Worm (Caenorhabditis elegans): ENCODE data around the gene cutl-12.

cutl-12 gene

DNA sequence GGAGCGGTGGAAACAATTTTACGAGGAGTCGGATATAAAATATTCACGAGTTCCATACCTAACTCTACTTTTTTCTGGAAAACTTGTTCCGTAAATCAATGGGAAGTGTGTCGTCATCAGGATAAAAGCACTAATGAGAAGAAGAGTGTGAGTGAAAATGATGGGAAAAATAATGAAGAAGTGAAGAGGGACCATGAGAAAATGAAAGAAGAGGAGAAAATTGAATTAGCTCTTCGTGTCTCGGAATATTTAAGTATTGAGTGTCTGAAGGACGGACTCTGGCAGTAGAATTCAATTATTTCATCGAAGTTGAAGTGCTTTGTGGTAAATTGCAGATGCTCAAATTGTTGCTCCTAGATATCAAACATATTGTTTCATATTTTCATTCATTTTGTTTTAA lies 45.1 kb downstream of the cutl-12 start:
- TF ChIP-seq tbx-11 (GFP tag; IDR thresholded peaks at IDR 0.05) (no peak), ceh-36 (tag; optimal IDR thresholded peaks at IDR 0.05) (no peak), aly-1 (tag; optimal IDR thresholded peaks at IDR 0.05) (no peak), F13C5.2 (tag; optimal IDR thresholded peaks at IDR 0.05) (no peak), hnd-1 (tag; optimal IDR thresholded peaks at IDR 0.05) (no peak), tbx-37 (GFP tag; conservative IDR thresholded peaks at IDR 0.05) (no peak), B0310.2 (tag; optimal IDR thresholded peaks at IDR 0.05) (no peak), sea-1 (GFP tag; conservative IDR thresholded peaks at IDR 0.05) (no peak), hmg-4 (GFP tag; optimal IDR thresholded peaks at IDR 0.05) (no peak), tra-4 (tag; optimal IDR thresholded peaks at IDR 0.05) (no peak)

DNA sequence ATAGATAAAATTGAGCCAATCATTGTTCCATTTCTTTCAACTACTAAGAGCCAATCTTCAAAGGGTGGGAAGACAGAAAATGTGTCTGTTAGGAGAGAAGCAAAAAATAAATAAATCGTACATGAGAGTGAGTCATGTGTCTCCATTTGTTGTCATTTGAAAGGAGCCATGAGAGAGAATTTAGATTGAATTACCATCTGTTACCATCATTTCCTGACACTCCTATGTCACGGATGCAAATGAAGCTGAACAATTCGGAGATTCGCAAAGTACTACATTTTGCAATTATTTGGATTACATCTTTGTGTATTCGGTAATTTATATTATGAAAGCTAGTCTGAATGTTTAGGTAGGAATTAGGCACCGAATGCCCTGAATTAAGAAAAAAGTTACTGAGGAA lies 45.8 kb downstream of the cutl-12 start:
- no peak for TF ChIP-seq ama-1 (optimal IDR thresholded peaks at IDR 0.05)
- TF ChIP-seq hmg-4 (GFP tag; optimal IDR thresholded peaks at IDR 0.05), result no peak
- TF ChIP-seq F13C5.2 (tag; optimal IDR thresholded peaks at IDR 0.05), result no peak
- no peak for TF ChIP-seq ceh-36 (tag; optimal IDR thresholded peaks at IDR 0.05)
- no peak for TF ChIP-seq tra-4 (tag; optimal IDR thresholded peaks at IDR 0.05)
- TF ChIP-seq ceh-13 (GFP tag; optimal IDR thresholded peaks at IDR 0.05), result no peak
- no peak for TF ChIP-seq aly-1 (tag; optimal IDR thresholded peaks at IDR 0.05)
- TF ChIP-seq B0310.2 (tag; optimal IDR thresholded peaks at IDR 0.05), result no peak
- TF ChIP-seq sea-1 (GFP tag; conservative IDR thresholded peaks at IDR 0.05), result no peak
- TF ChIP-seq tbx-37 (GFP tag; conservative IDR thresholded peaks at IDR 0.05), result no peak
- no peak for TF ChIP-seq pes-1 (GFP tag; IDR thresholded peaks at IDR 0.05)
- no peak for TF ChIP-seq hmbx-1 (tag; optimal IDR thresholded peaks at IDR 0.05)
- no peak for TF ChIP-seq scrt-1 (GFP tag; IDR thresholded peaks at IDR 0.05)

DNA sequence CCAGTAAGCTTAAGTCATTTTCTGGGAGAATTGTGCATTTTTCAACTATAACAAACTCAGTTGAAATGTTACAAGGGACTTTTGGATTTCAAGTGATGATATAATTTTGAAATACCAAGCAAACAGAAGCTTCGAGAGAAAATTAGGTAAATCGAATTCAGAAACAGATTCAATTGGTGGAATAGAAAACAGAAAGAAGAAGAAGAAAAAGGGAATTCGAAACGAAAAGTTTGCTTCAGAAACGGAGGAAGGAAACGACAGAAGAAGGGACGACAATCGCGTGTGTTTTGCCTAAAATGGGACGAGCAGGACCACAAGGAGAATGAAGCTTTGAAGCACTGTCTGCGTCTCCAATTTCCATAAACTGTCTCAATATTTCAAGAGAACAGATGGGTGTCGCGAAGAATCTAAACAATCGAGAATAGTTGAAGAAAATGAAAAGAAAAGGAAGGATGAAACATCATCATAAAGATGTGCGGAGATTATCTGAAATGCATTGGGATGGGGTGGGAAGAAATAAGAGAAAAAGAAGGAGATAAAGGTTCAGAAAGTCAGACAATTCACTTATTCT lies 46.5 kb downstream of the cutl-12 start:
- no peak for TF ChIP-seq scrt-1 (GFP tag; IDR thresholded peaks at IDR 0.05)
- no peak for TF ChIP-seq B0310.2 (tag; optimal IDR thresholded peaks at IDR 0.05)
- TF ChIP-seq sea-1 (GFP tag; conservative IDR thresholded peaks at IDR 0.05), result no peak
- TF ChIP-seq F13C5.2 (tag; optimal IDR thresholded peaks at IDR 0.05), result no peak
- TF ChIP-seq aly-1 (tag; optimal IDR thresholded peaks at IDR 0.05), result no peak
- TF ChIP-seq flt-1 (GFP tag; IDR thresholded peaks at IDR 0.05), result no peak
- no peak for TF ChIP-seq ceh-36 (tag; optimal IDR thresholded peaks at IDR 0.05)
- no peak for TF ChIP-seq tbx-37 (GFP tag; conservative IDR thresholded peaks at IDR 0.05)
- no peak for TF ChIP-seq hmg-4 (GFP tag; optimal IDR thresholded peaks at IDR 0.05)
- no peak for TF ChIP-seq hnd-1 (tag; optimal IDR thresholded peaks at IDR 0.05)

DNA sequence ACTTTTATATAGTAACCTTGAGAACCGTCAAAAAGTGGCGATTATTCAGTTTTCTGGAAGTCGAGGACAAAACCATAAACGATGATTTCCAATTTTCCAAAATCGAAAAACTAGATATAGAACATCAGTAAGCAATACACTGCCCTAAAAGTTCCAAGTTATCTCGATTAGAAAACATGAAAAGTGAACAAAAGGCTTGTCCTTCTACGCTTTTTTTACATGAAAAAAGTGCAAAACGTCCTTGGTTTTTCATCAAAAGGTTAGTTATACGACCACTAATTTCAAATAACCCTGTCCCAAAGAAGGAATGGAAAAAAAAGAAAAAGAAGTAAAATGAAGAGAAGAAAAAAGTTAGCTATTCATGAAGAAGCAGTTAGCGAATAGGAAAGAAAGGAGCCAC lies 48.4 kb downstream of the cutl-12 start:
- TF ChIP-seq sea-1 (GFP tag; conservative IDR thresholded peaks at IDR 0.05) (no peak), hmg-4 (GFP tag; optimal IDR thresholded peaks at IDR 0.05) (no peak), hmbx-1 (tag; optimal IDR thresholded peaks at IDR 0.05) (no peak), tbx-11 (GFP tag; IDR thresholded peaks at IDR 0.05) (no peak), flt-1 (GFP tag; IDR thresholded peaks at IDR 0.05) (no peak), hnd-1 (tag; optimal IDR thresholded peaks at IDR 0.05) (no peak), B0310.2 (tag; optimal IDR thresholded peaks at IDR 0.05) (no peak), ceh-36 (tag; optimal IDR thresholded peaks at IDR 0.05) (no peak), aly-1 (tag; optimal IDR thresholded peaks at IDR 0.05) (no peak), tbx-37 (GFP tag; conservative IDR thresholded peaks at IDR 0.05) (no peak), tra-4 (tag; optimal IDR thresholded peaks at IDR 0.05) (no peak), ets-7 (tag; optimal IDR thresholded peaks at IDR 0.05) (no peak), pes-1 (GFP tag; IDR thresholded peaks at IDR 0.05) (no peak), ama-1 (optimal IDR thresholded peaks at IDR 0.05) (no peak), scrt-1 (GFP tag; IDR thresholded peaks at IDR 0.05) (no peak), ceh-13 (GFP tag; optimal IDR thresholded peaks at IDR 0.05) (no peak), F13C5.2 (tag; optimal IDR thresholded peaks at IDR 0.05) (no peak)

DNA sequence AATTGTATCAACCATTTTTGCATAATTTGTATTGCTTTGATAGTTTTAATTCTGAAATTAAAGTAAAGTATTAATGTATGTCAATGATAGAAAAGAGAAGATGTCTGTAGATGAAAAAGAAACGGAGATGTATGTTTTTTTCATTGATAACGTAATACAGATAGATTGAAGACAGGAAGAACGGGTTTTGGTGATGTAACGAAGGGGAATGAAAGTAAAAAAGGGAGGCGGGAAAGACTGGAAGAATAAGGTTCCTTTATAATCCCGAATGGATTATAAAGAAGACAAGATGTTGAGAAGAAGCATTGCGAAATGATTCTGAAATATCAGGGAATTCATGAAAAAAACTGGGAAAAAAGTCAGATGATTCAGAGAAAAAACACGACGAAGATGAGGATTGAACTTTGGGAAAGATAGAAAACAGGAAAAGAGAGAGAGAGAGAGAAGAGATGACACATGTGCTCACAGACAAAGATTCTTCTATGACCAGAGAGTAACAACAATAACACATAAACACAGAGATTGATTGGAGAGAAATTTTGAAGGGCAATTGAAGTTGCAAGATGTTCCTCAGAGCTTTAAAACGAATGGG lies 49.2 kb downstream of the cutl-12 start, which contains the start of gene F54C9.11:
F54C9.11 (minus strand) TSS at position 51 of the 592 bp plus-strand sequence.
- TF ChIP-seq ets-7 (tag; optimal IDR thresholded peaks at IDR 0.05) (no peak), tra-4 (tag; optimal IDR thresholded peaks at IDR 0.05) (no peak), aly-1 (tag; optimal IDR thresholded peaks at IDR 0.05) (no peak), F13C5.2 (tag; optimal IDR thresholded peaks at IDR 0.05) (no peak), scrt-1 (GFP tag; IDR thresholded peaks at IDR 0.05) (no peak), hmbx-1 (tag; optimal IDR thresholded peaks at IDR 0.05) (no peak), hmg-4 (GFP tag; optimal IDR thresholded peaks at IDR 0.05) (no peak), tbx-37 (GFP tag; conservative IDR thresholded peaks at IDR 0.05) (no peak), sea-1 (GFP tag; conservative IDR thresholded peaks at IDR 0.05) (no peak), flt-1 (GFP tag; IDR thresholded peaks at IDR 0.05) (no peak), tbx-11 (GFP tag; IDR thresholded peaks at IDR 0.05) (no peak), pes-1 (GFP tag; IDR thresholded peaks at IDR 0.05) (no peak), ceh-36 (tag; optimal IDR thresholded peaks at IDR 0.05) (no peak), B0310.2 (tag; optimal IDR thresholded peaks at IDR 0.05) (no peak), ama-1 (optimal IDR thresholded peaks at IDR 0.05) (no peak), hnd-1 (tag; optimal IDR thresholded peaks at IDR 0.05) (no peak), ceh-13 (GFP tag; optimal IDR thresholded peaks at IDR 0.05) (no peak)

DNA sequence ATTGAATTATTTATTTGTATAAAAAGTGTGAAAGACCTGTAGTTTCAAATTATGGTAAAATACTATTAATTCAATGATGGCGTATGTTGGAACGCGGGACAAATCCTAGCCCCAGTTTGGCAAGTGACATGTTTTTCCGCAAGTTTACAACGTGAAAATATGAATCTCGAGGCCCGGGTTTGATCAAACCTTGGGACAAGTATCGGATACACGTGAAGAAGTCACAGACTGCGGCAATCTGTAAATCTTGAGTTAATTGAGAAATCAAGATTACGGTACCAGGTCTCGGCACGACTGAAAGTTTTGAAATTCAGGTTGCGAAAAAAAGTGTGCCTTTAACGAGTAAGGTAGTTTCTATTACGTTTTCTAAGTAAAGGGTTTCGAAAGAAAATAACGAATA lies 51.3 kb downstream of the cutl-12 start:
- TF ChIP-seq B0310.2 (tag; optimal IDR thresholded peaks at IDR 0.05) (no peak), ama-1 (optimal IDR thresholded peaks at IDR 0.05) (peak; percentile 54)

DNA sequence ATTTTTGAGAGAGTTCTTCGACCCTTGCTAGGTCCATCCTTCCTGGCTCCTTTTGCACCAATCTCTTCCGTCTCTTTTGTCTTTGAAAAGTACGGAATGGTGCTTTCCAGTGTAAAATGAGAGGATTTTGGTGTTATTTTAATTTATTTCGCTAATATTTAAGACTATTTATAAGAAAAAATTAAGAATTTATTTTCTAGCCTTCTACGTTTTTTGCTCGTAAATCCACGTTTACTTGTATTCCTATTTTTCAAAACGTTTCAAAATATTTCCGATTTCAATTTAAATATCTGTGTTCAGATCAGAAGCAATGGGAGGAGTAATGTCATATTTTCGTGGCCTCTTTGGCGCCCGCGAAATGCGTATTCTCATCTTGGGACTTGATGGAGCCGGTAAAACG lies 52.6 kb downstream of the cutl-12 start, which contains the start of gene arl-1:
arl-1 (plus strand) TSS at position 301 of the 400 bp plus-strand sequence.
- TF ChIP-seq aly-1 (tag; optimal IDR thresholded peaks at IDR 0.05) (no peak), ama-1 (optimal IDR thresholded peaks at IDR 0.05) (no peak), tra-4 (tag; optimal IDR thresholded peaks at IDR 0.05) (no peak), B0310.2 (tag; optimal IDR thresholded peaks at IDR 0.05) (no peak), F13C5.2 (tag; optimal IDR thresholded peaks at IDR 0.05) (no peak), hmg-4 (GFP tag; optimal IDR thresholded peaks at IDR 0.05) (no peak), tbx-37 (GFP tag; conservative IDR thresholded peaks at IDR 0.05) (no peak), tbx-11 (GFP tag; IDR thresholded peaks at IDR 0.05) (no peak), ets-7 (tag; optimal IDR thresholded peaks at IDR 0.05) (no peak), hmbx-1 (tag; optimal IDR thresholded peaks at IDR 0.05) (no peak)

Data from whole organism, early embryonic.